Fruit fly (Drosophila melanogaster) whole organism, embryonic: Measurements from ENCODE around the gene Sidpn.

ENCODE experiments used
- ATbp ChIP-seq: fragments of 200-800 bp; sonication (Bioruptor generic); optimal IDR thresholded peaks from 2 replicates; lab custom pipeline; 2017; ENCODE audit warnings: missing biosample characterization, mild to moderate bottlenecking, missing genetic modification characterization, missing genetic modification reagents
- Adf1 ChIP-seq: fragments of 200-800 bp; sonication (Bioruptor generic); IDR thresholded peaks from 2 replicates; pipeline ENCODE4 v1.3.6; 2022; ENCODE audit warnings: missing biosample characterization, missing genetic modification characterization
- Atf3 ChIP-seq: fragments of 200-800 bp; sonication (Bioruptor generic); optimal IDR thresholded peaks from 3 replicates; lab custom pipeline; 2016; ENCODE audit warnings: missing biosample characterization, missing genetic modification characterization
- Awh ChIP-seq: fragments of 200-800 bp; sonication (Bioruptor generic); IDR thresholded peaks from 2 replicates; pipeline ENCODE4, ENCODE4 v1.3.6; 2022; ENCODE audit warnings: missing biosample characterization, missing genetic modification characterization
- CG12071 ChIP-seq: fragments of 200-800 bp; sonication (Bioruptor generic); optimal IDR thresholded peaks from 3 replicates; lab custom pipeline; 2018; ENCODE audit warnings: missing biosample characterization, mild to moderate bottlenecking, missing genetic modification characterization
- CG13123 ChIP-seq: fragments of 200-800 bp; sonication (Bioruptor generic); optimal IDR thresholded peaks from 2 replicates; lab custom pipeline; 2016; ENCODE audit warnings: missing biosample characterization, missing genetic modification characterization
- CG14667 ChIP-seq: fragments of 200-800 bp; sonication (Bioruptor generic); IDR thresholded peaks from 2 replicates; pipeline ENCODE4 v1.3.6; 2022; ENCODE audit warnings: missing biosample characterization, missing genetic modification characterization
- CG15011 ChIP-seq: fragments of 200-800 bp; sonication (Bioruptor generic); optimal IDR thresholded peaks from 3 replicates; lab custom pipeline; 2018; ENCODE audit warnings: missing biosample characterization, mild to moderate bottlenecking, missing genetic modification characterization
- CG18476 ChIP-seq: fragments of 200-800 bp; sonication (Bioruptor generic); optimal IDR thresholded peaks from 2 replicates; lab custom pipeline; 2016; ENCODE audit warnings: missing biosample characterization, mild to moderate bottlenecking, missing genetic modification characterization
- CG2712 ChIP-seq: fragments of 200-800 bp; optimal IDR thresholded peaks from 3 replicates; lab custom pipeline; 2019; ENCODE audit warnings: missing biosample characterization, mild to moderate bottlenecking, missing genetic modification characterization, moderate library complexity
- CG30020 ChIP-seq: fragments of 200-800 bp; optimal IDR thresholded peaks from 2 replicates; lab custom pipeline; 2019; ENCODE audit warnings: missing biosample characterization, mild to moderate bottlenecking, missing genetic modification characterization, moderate library complexity
- CG31388 ChIP-seq: fragments of 200-800 bp; sonication (Bioruptor generic); optimal IDR thresholded peaks from 2 replicates; lab custom pipeline; 2016; ENCODE audit warnings: missing biosample characterization, missing genetic modification characterization
- CG32532 ChIP-seq: fragments of 200-800 bp; sonication (Bioruptor generic); IDR thresholded peaks from 2 replicates; pipeline ENCODE4 v1.3.6; 2022; ENCODE audit warnings: missing biosample characterization, missing genetic modification characterization
- CG33213 ChIP-seq: fragments of 200-800 bp; sonication (Bioruptor generic); optimal IDR thresholded peaks from 3 replicates; lab custom pipeline; 2016; ENCODE audit warnings: missing biosample characterization, missing genetic modification characterization
- CG33557 ChIP-seq: fragments of 200-800 bp; sonication (Bioruptor generic); optimal IDR thresholded peaks from 2 replicates; lab custom pipeline; 2019; ENCODE audit warnings: missing biosample characterization, mild to moderate bottlenecking, missing genetic modification characterization, moderate library complexity
- CG34422 ChIP-seq: fragments of 200-800 bp; sonication (Bioruptor generic); IDR thresholded peaks from 3 replicates; pipeline ENCODE4 v1.3.6; 2022; ENCODE audit warnings: missing biosample characterization, missing genetic modification characterization
- CG42726 ChIP-seq: fragments of 200-800 bp; sonication (Bioruptor generic); IDR thresholded peaks from 2 replicates; pipeline ENCODE4 v1.3.6; 2022; ENCODE audit warnings: missing biosample characterization, missing genetic modification characterization; ENCODE audit not compliant: partially characterized antibody
- CG4730 ChIP-seq: fragments of 200-800 bp; sonication (Bioruptor generic); IDR thresholded peaks from 2 replicates; pipeline ENCODE4 v1.3.6; 2022; ENCODE audit warnings: missing biosample characterization, missing genetic modification characterization
- CG6683 ChIP-seq: fragments of 200-800 bp; sonication (Bioruptor generic); optimal IDR thresholded peaks from 2 replicates; lab custom pipeline; 2017; ENCODE audit warnings: missing biosample characterization, mild to moderate bottlenecking, missing genetic modification characterization, missing genetic modification reagents
- CG6813 ChIP-seq: fragments of 200-800 bp; sonication (Bioruptor generic); optimal IDR thresholded peaks from 2 replicates; lab custom pipeline; 2017; ENCODE audit warnings: missing biosample characterization, missing genetic modification characterization, mild to moderate bottlenecking, moderate library complexity, missing genetic modification reagents
- CG7963 ChIP-seq: fragments of 200-800 bp; sonication (Bioruptor generic); IDR thresholded peaks from 3 replicates; pipeline ENCODE4 v1.3.6; 2022; ENCODE audit warnings: missing biosample characterization, missing genetic modification characterization; ENCODE audit not compliant: partially characterized antibody
- CG9215 ChIP-seq: fragments of 200-800 bp; sonication (Bioruptor generic); IDR thresholded peaks from 2 replicates; pipeline ENCODE4 v1.3.6; 2022; ENCODE audit warnings: missing biosample characterization, missing genetic modification characterization
- Chrac-16 ChIP-seq: fragments of 200-800 bp; sonication (Bioruptor generic); optimal IDR thresholded peaks from 3 replicates; lab custom pipeline; 2016; ENCODE audit warnings: missing biosample characterization, missing genetic modification characterization
- Dbx ChIP-seq: fragments of 200-800 bp; sonication (Bioruptor generic); IDR thresholded peaks from 3 replicates; pipeline ENCODE4 v1.3.6; 2022; ENCODE audit warnings: missing biosample characterization, missing genetic modification characterization
- Dp ChIP-seq: fragments of 200-800 bp; sonication (Bioruptor generic); optimal IDR thresholded peaks from 2 replicates; lab custom pipeline; 2018; ENCODE audit warnings: missing biosample characterization, mild to moderate bottlenecking, missing genetic modification characterization, moderate library complexity
- GATAe ChIP-seq: fragments of 200-800 bp; sonication (Bioruptor generic); conservative IDR thresholded peaks from 2 replicates; pipeline ENCODE4 v1.3.6; 2022; ENCODE audit warnings: missing biosample characterization, missing genetic modification characterization
- Gsc ChIP-seq: fragments of 200-800 bp; sonication (Bioruptor generic); IDR thresholded peaks from 2 replicates; pipeline ENCODE4 v1.3.6; 2022; ENCODE audit warnings: missing biosample characterization, missing genetic modification characterization
- HmgD ChIP-seq: fragments of 200-800 bp; sonication (Bioruptor generic); optimal IDR thresholded peaks from 3 replicates; lab custom pipeline; 2016; ENCODE audit warnings: missing biosample characterization, missing genetic modification characterization
- MESR4 ChIP-seq: fragments of 200-800 bp; sonication (Bioruptor generic); optimal IDR thresholded peaks from 2 replicates; lab custom pipeline; 2018; ENCODE audit warnings: missing biosample characterization, mild to moderate bottlenecking, missing genetic modification characterization, moderate library complexity
- Rfx ChIP-seq: fragments of 200-800 bp; sonication (Bioruptor generic); IDR thresholded peaks from 2 replicates; pipeline ENCODE4 v1.3.6; 2022; ENCODE audit warnings: missing biosample characterization, missing genetic modification characterization
- Sry-β ChIP-seq: fragments of 200-800 bp; sonication (Bioruptor generic); optimal IDR thresholded peaks from 2 replicates; lab custom pipeline; 2018; ENCODE audit warnings: missing biosample characterization, mild to moderate bottlenecking, missing genetic modification characterization, moderate library complexity
- YL-1 ChIP-seq: fragments of 200-800 bp; sonication (Bioruptor generic); optimal IDR thresholded peaks from 3 replicates; lab custom pipeline; 2017; ENCODE audit warnings: missing biosample characterization, mild to moderate bottlenecking, missing genetic modification characterization
- az2 ChIP-seq: fragments of 200-800 bp; sonication (Bioruptor generic); optimal IDR thresholded peaks from 3 replicates; lab custom pipeline; 2016; ENCODE audit warnings: missing biosample characterization, missing genetic modification characterization
- crc ChIP-seq: fragments of 200-800 bp; sonication (Bioruptor generic); optimal IDR thresholded peaks from 2 replicates; lab custom pipeline; 2016; ENCODE audit warnings: missing biosample characterization, missing genetic modification characterization
- cwo ChIP-seq: fragments of 200-800 bp; sonication (Bioruptor generic); optimal IDR thresholded peaks from 3 replicates; lab custom pipeline; 2017; ENCODE audit warnings: missing biosample characterization, missing genetic modification characterization, mild to moderate bottlenecking, moderate library complexity, missing genetic modification reagents
- dan ChIP-seq: fragments of 200-800 bp; sonication (Bioruptor generic); IDR thresholded peaks from 2 replicates; pipeline ENCODE4 v1.3.6; 2022; ENCODE audit warnings: missing biosample characterization, missing genetic modification characterization
- dati ChIP-seq: fragments of 200-800 bp; sonication (Bioruptor generic); IDR thresholded peaks from 2 replicates; pipeline ENCODE4 v1.3.6; 2022; ENCODE audit warnings: missing biosample characterization, missing genetic modification characterization
- en ChIP-seq: fragments of 200-800 bp; sonication (Bioruptor generic); optimal IDR thresholded peaks from 2 replicates; lab custom pipeline; 2016; ENCODE audit warnings: missing biosample characterization, missing genetic modification characterization
- fd102C ChIP-seq: fragments of 200-800 bp; sonication (Bioruptor generic); optimal IDR thresholded peaks from 2 replicates; lab custom pipeline; 2018; ENCODE audit warnings: missing biosample characterization, mild to moderate bottlenecking, missing genetic modification characterization, moderate library complexity
- kah ChIP-seq: fragments of 200-800 bp; sonication (Bioruptor generic); optimal IDR thresholded peaks from 2 replicates; lab custom pipeline; 2018; ENCODE audit warnings: missing biosample characterization, mild to moderate bottlenecking, missing genetic modification characterization
- klu ChIP-seq: fragments of 200-800 bp; sonication (Bioruptor generic); IDR thresholded peaks from 2 replicates; pipeline ENCODE4 v1.3.6; 2022; ENCODE audit warnings: missing biosample characterization, missing genetic modification characterization
- kni ChIP-seq: fragments of 200-800 bp; sonication (Bioruptor generic); optimal IDR thresholded peaks from 3 replicates; lab custom pipeline; 2017; ENCODE audit warnings: mild to moderate bottlenecking, missing biosample characterization, missing genetic modification reagents, missing genetic modification characterization
- prd ChIP-seq, 3 experiments: fragments of >200 bp in 2 of 3; fragments of 200-800 bp in 1 of 3; sonication (Bioruptor generic) in 1 of 3; optimal IDR thresholded peaks in 2 of 3; IDR thresholded peaks in 1 of 3; 2 replicates in 2 of 3; 3 replicates in 1 of 3; pipeline versions ENCODE4 v1.3.6 to Lab custom; 2017 to 2022; ENCODE audit warnings: missing biosample characterization in 1 of 3, missing genetic modification characterization in 1 of 3
- run ChIP-seq: fragments of 200-800 bp; sonication (Bioruptor generic); optimal IDR thresholded peaks from 3 replicates; lab custom pipeline; 2018; ENCODE audit warnings: missing biosample characterization, mild to moderate bottlenecking, missing genetic modification characterization
- seq ChIP-seq: fragments of 200-800 bp; sonication (Bioruptor generic); IDR thresholded peaks from 2 replicates; pipeline ENCODE4 v1.3.6; 2022; ENCODE audit warnings: missing biosample characterization, missing genetic modification characterization
- ssp ChIP-seq: fragments of 200-800 bp; sonication (Bioruptor generic); IDR thresholded peaks from 2 replicates; pipeline ENCODE4 v1.3.6; 2022; ENCODE audit warnings: missing biosample characterization, missing genetic modification characterization
- unpg ChIP-seq: fragments of 200-800 bp; sonication (Bioruptor generic); optimal IDR thresholded peaks from 3 replicates; lab custom pipeline; 2018; ENCODE audit warnings: missing biosample characterization, mild to moderate bottlenecking, missing genetic modification characterization, moderate library complexity
- usp ChIP-seq: fragments of >200 bp; optimal IDR thresholded peaks from 2 replicates; lab custom pipeline; 2017; ENCODE audit warnings: missing biosample characterization, missing genetic modification characterization
- vnd ChIP-seq: fragments of 200-800 bp; sonication (Bioruptor generic); IDR thresholded peaks from 3 replicates; pipeline ENCODE4 v1.3.6; 2022; ENCODE audit warnings: missing biosample characterization, missing genetic modification characterization; ENCODE audit not compliant: partially characterized antibody
- z ChIP-seq: fragments of 200-800 bp; sonication (Bioruptor generic); IDR thresholded peaks from 3 replicates; pipeline ENCODE4 v1.3.6; 2022; ENCODE audit warnings: missing biosample characterization, missing genetic modification characterization

Gene Sidpn

DNA sequence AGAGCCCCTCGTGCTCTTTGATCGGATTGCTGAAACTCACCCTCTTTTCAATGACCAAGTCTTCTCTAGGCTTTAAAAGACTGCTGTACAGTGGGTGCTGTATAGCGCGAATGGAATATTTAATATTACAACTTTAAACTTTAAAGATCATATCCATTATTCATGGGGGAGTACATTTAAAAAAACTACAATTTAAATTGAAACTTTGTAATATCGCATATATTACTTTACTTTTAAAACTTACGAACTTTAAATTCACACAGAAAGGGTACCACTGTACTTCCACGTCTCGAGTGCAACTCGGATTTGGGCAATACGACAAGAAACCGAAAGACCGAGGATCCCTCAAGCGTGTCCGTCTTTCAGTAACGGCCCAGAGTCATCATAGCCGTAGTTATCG, 31.4 kb downstream of the Sidpn start, which contains the start of gene Phlpp (continued):
- TF ChIP-seq CG34422 (GFP tag; lab: Robert Waterston, UW), result peak; percentile 70; the same call in 1 of the 3 replicates
- no peak for TF ChIP-seq HmgD (GFP tag; lab: Kevin White, UChicago)
- TF ChIP-seq CG6683, result no peak
- TF ChIP-seq kah, result no peak
- TF ChIP-seq MESR4 (GFP tag; lab: Kevin White, UChicago), result no peak
- peak; percentile 28 for TF ChIP-seq en (GFP tag; lab: Kevin White, UChicago)
- TF ChIP-seq Adf1 (GFP tag; lab: Robert Waterston, UW), result no peak
- no peak for TF ChIP-seq Sry-β
- peak; percentile 47; the same call in 1 of the 2 replicates for TF ChIP-seq CG4730 (GFP tag; lab: Robert Waterston, UW)
- TF ChIP-seq CG31388, result no peak
- TF ChIP-seq Awh (GFP tag; lab: Robert Waterston, UW), result 0 out of 2 replicates have a peak, but pooled peaks have one; percentile 51
- TF ChIP-seq CG33557 (GFP tag; lab: Kevin White, UChicago), result peak; percentile 15
- no peak for TF ChIP-seq CG7963 (GFP tag; lab: Robert Waterston, UW)
- peak; percentile 36 for TF ChIP-seq az2
- TF ChIP-seq dati, result 0 out of 2 replicates have a peak, but pooled peaks have one; percentile 27
- no peak for TF ChIP-seq Atf3 (GFP tag; lab: Kevin White, UChicago)
- TF ChIP-seq Rfx (GFP tag; lab: Robert Waterston, UW), result 0 out of 2 replicates have a peak, but pooled peaks have one; percentile 27
- TF ChIP-seq ATbp (GFP tag; lab: Kevin White, UChicago), result no peak
- TF ChIP-seq Chrac-16 (GFP tag; lab: Kevin White, UChicago), result no peak
- no peak for TF ChIP-seq GATAe (GFP tag; lab: Robert Waterston, UW)
- no peak for TF ChIP-seq prd (optimal IDR thresholded peaks at IDR 0.05; lab: Kevin White, UChicago)
- TF ChIP-seq prd (GFP tag; IDR thresholded peaks at IDR 0.05; lab: Robert Waterston, UW), result peak; percentile 82
- TF ChIP-seq run (tag; lab: Kevin White, UChicago), result no peak
- TF ChIP-seq ssp (GFP tag; lab: Robert Waterston, UW), result peak; percentile 45
- no peak for TF ChIP-seq CG13123 (GFP tag; lab: Kevin White, UChicago)
- TF ChIP-seq Dp (GFP tag; lab: Kevin White, UChicago), result no peak
- TF ChIP-seq CG9215 (GFP tag; lab: Robert Waterston, UW), result peak; percentile 28; the same call in 1 of the 2 replicates
- TF ChIP-seq CG6813, result peak; percentile 49
- TF ChIP-seq z, result peak; percentile 57; the same call in 1 of the 3 replicates
- no peak for TF ChIP-seq CG33213 (GFP tag; lab: Kevin White, UChicago)
- TF ChIP-seq usp (GFP tag; lab: Kevin White, UChicago), result no peak
- TF ChIP-seq fd102C, result no peak
- TF ChIP-seq CG2712, result peak; percentile 84
- no peak for TF ChIP-seq dan (GFP tag; lab: Robert Waterston, UW)
- TF ChIP-seq CG15011 (GFP tag; lab: Kevin White, UChicago), result no peak
- TF ChIP-seq CG14667 (GFP tag; lab: Robert Waterston, UW), result peak; percentile 35; the same call in 1 of the 2 replicates
- no peak for TF ChIP-seq CG42726 (GFP tag; lab: Robert Waterston, UW)
- TF ChIP-seq vnd (GFP tag; lab: Robert Waterston, UW), result no peak
- 0 out of 3 replicates have a peak, but pooled peaks have one; percentile 31 for TF ChIP-seq Dbx (GFP tag; lab: Robert Waterston, UW)
- TF ChIP-seq YL-1 (GFP tag; lab: Kevin White, UChicago), result no peak
- TF ChIP-seq unpg (GFP tag; lab: Kevin White, UChicago), result peak; percentile 31
- TF ChIP-seq CG30020 (tag; lab: Kevin White, UChicago), result no peak
- no peak for TF ChIP-seq crc (GFP tag; lab: Kevin White, UChicago)
- no peak for TF ChIP-seq CG18476 (GFP tag; lab: Kevin White, UChicago)
- TF ChIP-seq klu (GFP tag; lab: Robert Waterston, UW), result no peak
- peak; percentile 27 for TF ChIP-seq cwo
- TF ChIP-seq CG12071 (GFP tag; lab: Kevin White, UChicago), result no peak
- TF ChIP-seq seq, result peak; percentile 24; the same call in 1 of the 2 replicates
- no peak for TF ChIP-seq Gsc (GFP tag; lab: Robert Waterston, UW)
- peak; percentile 40; the same call in 1 of the 2 replicates for TF ChIP-seq CG32532 (GFP tag; lab: Robert Waterston, UW)
- TF ChIP-seq kni (GFP tag; lab: Kevin White, UChicago), result no peak
